Fruit fly (Drosophila melanogaster) whole organism, embryonic: ENCODE results near the gene fzy.
A peak's percentile ranks its signal among the peaks of the same experiment; 100 is the strongest.

Experiments
- Ada2b ChIP-seq: fragments of 200-800 bp; sonication (Bioruptor generic); IDR thresholded peaks from 2 replicates; pipeline ENCODE4 v1.3.6; 2022; ENCODE audit warnings: missing biosample characterization, missing genetic modification characterization
- CG10147 ChIP-seq: fragments of 200-800 bp; sonication (Bioruptor generic); optimal IDR thresholded peaks from 2 replicates; lab custom pipeline; 2019; ENCODE audit warnings: missing biosample characterization, mild to moderate bottlenecking, missing genetic modification characterization, moderate library complexity
- CG12219 ChIP-seq: fragments of 200-800 bp; sonication (Bioruptor generic); optimal IDR thresholded peaks from 3 replicates; lab custom pipeline; 2018; ENCODE audit warnings: missing biosample characterization, mild to moderate bottlenecking, missing genetic modification characterization
- CG12236 ChIP-seq: fragments of 200-800 bp; sonication (Bioruptor generic); optimal IDR thresholded peaks from 2 replicates; lab custom pipeline; 2016; ENCODE audit warnings: missing biosample characterization, missing genetic modification characterization
- CG17328 ChIP-seq: fragments of 200-800 bp; sonication (Bioruptor generic); IDR thresholded peaks from 2 replicates; pipeline ENCODE4 v1.3.6; 2022; ENCODE audit warnings: missing biosample characterization, missing genetic modification characterization
- CG17829 ChIP-seq: fragments of 200-800 bp; optimal IDR thresholded peaks from 2 replicates; lab custom pipeline; 2019; ENCODE audit warnings: missing biosample characterization, mild to moderate bottlenecking, missing genetic modification characterization, moderate library complexity
- CG18619 ChIP-seq: fragments of 200-800 bp; sonication (Bioruptor generic); optimal IDR thresholded peaks from 3 replicates; lab custom pipeline; 2017; ENCODE audit warnings: missing biosample characterization, mild to moderate bottlenecking, missing genetic modification characterization
- CG30431 ChIP-seq: fragments of 200-800 bp; sonication (Bioruptor generic); optimal IDR thresholded peaks from 2 replicates; lab custom pipeline; 2017; ENCODE audit warnings: missing biosample characterization, missing genetic modification characterization
- CG3065 ChIP-seq: fragments of 200-800 bp; sonication (Bioruptor generic); optimal IDR thresholded peaks from 2 replicates; lab custom pipeline; 2016; ENCODE audit warnings: missing biosample characterization, missing genetic modification characterization
- CG31224 ChIP-seq: fragments of 200-800 bp; sonication (Bioruptor generic); IDR thresholded peaks from 2 replicates; pipeline ENCODE4 v1.3.6; 2022; ENCODE audit warnings: missing biosample characterization, missing genetic modification characterization
- CG34224 ChIP-seq: fragments of 200-800 bp; sonication (Bioruptor generic); IDR thresholded peaks from 3 replicates; pipeline ENCODE4 v1.3.6; 2022; ENCODE audit warnings: missing biosample characterization, missing genetic modification characterization; ENCODE audit not compliant: partially characterized antibody
- CG34376 ChIP-seq: fragments of 200-800 bp; sonication (Bioruptor generic); optimal IDR thresholded peaks from 2 replicates; lab custom pipeline; 2018; ENCODE audit warnings: missing biosample characterization, mild to moderate bottlenecking, missing genetic modification characterization
- CG4424 ChIP-seq: fragments of 200-800 bp; sonication (Bioruptor generic); optimal IDR thresholded peaks from 3 replicates; lab custom pipeline; 2016; ENCODE audit warnings: missing biosample characterization, missing genetic modification characterization
- CG5180 ChIP-seq: fragments of 200-800 bp; sonication (Bioruptor generic); optimal IDR thresholded peaks from 3 replicates; lab custom pipeline; 2017; ENCODE audit warnings: missing biosample characterization, missing genetic modification characterization, mild to moderate bottlenecking, moderate library complexity, missing genetic modification reagents
- CG6175 ChIP-seq: fragments of 200-800 bp; sonication (Bioruptor generic); IDR thresholded peaks from 3 replicates; pipeline ENCODE4 v1.3.6; 2022; ENCODE audit warnings: missing biosample characterization, missing genetic modification characterization
- CG6654 ChIP-seq: fragments of 200-800 bp; sonication (Bioruptor generic); optimal IDR thresholded peaks from 2 replicates; lab custom pipeline; 2017; ENCODE audit warnings: missing biosample characterization, mild to moderate bottlenecking, missing genetic modification characterization
- CG7745 ChIP-seq: fragments of 200-800 bp; sonication (Bioruptor generic); optimal IDR thresholded peaks from 2 replicates; lab custom pipeline; 2018; ENCODE audit warnings: missing biosample characterization, mild to moderate bottlenecking, missing genetic modification characterization, moderate library complexity
- CG8388 ChIP-seq: fragments of 200-800 bp; sonication (Bioruptor generic); optimal IDR thresholded peaks from 2 replicates; lab custom pipeline; 2019; ENCODE audit warnings: missing biosample characterization, mild to moderate bottlenecking, missing genetic modification characterization, moderate library complexity
- CG9215 ChIP-seq: fragments of 200-800 bp; sonication (Bioruptor generic); IDR thresholded peaks from 2 replicates; pipeline ENCODE4 v1.3.6; 2022; ENCODE audit warnings: missing biosample characterization, missing genetic modification characterization
- CG9817 ChIP-seq: fragments of 200-800 bp; sonication (Bioruptor generic); optimal IDR thresholded peaks from 2 replicates; lab custom pipeline; 2018; ENCODE audit warnings: missing biosample characterization, mild to moderate bottlenecking, missing genetic modification characterization, moderate library complexity
- CG9876 ChIP-seq: fragments of 200-800 bp; sonication (Bioruptor generic); optimal IDR thresholded peaks from 2 replicates; lab custom pipeline; 2016; ENCODE audit warnings: missing biosample characterization, missing genetic modification characterization
- CTCF ChIP-seq: fragments of 200-800 bp; sonication (Bioruptor generic); optimal IDR thresholded peaks from 2 replicates; lab custom pipeline; 2017; ENCODE audit warnings: missing biosample characterization, mild to moderate bottlenecking, missing genetic modification characterization, moderate library complexity
- Deaf1 ChIP-seq: fragments of 200-800 bp; optimal IDR thresholded peaks from 3 replicates; lab custom pipeline; 2019; ENCODE audit warnings: missing biosample characterization, mild to moderate bottlenecking, missing genetic modification characterization, moderate library complexity
- Dek ChIP-seq: fragments of 200-800 bp; sonication (Bioruptor generic); optimal IDR thresholded peaks from 3 replicates; lab custom pipeline; 2019; ENCODE audit warnings: missing biosample characterization, mild to moderate bottlenecking, missing genetic modification characterization, moderate library complexity
- Dip3 ChIP-seq: fragments of 200-800 bp; sonication (Bioruptor generic); optimal IDR thresholded peaks from 3 replicates; lab custom pipeline; 2016; ENCODE audit warnings: missing biosample characterization, missing genetic modification characterization
- HLH4C ChIP-seq: fragments of 200-800 bp; sonication (Bioruptor generic); IDR thresholded peaks from 3 replicates; pipeline ENCODE4 v1.3.6; 2022; ENCODE audit warnings: missing biosample characterization, missing genetic modification characterization; ENCODE audit not compliant: partially characterized antibody
- HLHmδ ChIP-seq: fragments of 200-800 bp; sonication (Bioruptor generic); optimal IDR thresholded peaks from 2 replicates; lab custom pipeline; 2018; ENCODE audit warnings: missing biosample characterization, mild to moderate bottlenecking, missing genetic modification characterization, moderate library complexity
- Hsf ChIP-seq: fragments of 200-800 bp; sonication (Bioruptor generic); optimal IDR thresholded peaks from 3 replicates; lab custom pipeline; 2016; ENCODE audit warnings: missing biosample characterization, missing genetic modification characterization
- Lhr ChIP-seq: fragments of 200-800 bp; sonication (Bioruptor generic); optimal IDR thresholded peaks from 3 replicates; lab custom pipeline; 2017; ENCODE audit warnings: mild to moderate bottlenecking, missing biosample characterization, missing genetic modification reagents, missing genetic modification characterization
- MESR4 ChIP-seq: fragments of 200-800 bp; sonication (Bioruptor generic); optimal IDR thresholded peaks from 2 replicates; lab custom pipeline; 2018; ENCODE audit warnings: missing biosample characterization, mild to moderate bottlenecking, missing genetic modification characterization, moderate library complexity
- Max ChIP-seq: fragments of 200-800 bp; sonication (Bioruptor generic); optimal IDR thresholded peaks from 2 replicates; lab custom pipeline; 2016; ENCODE audit warnings: missing biosample characterization, mild to moderate bottlenecking, missing genetic modification characterization
- NfI ChIP-seq: fragments of 200-800 bp; sonication (Bioruptor generic); optimal IDR thresholded peaks from 3 replicates; lab custom pipeline; 2018; ENCODE audit warnings: missing biosample characterization, mild to moderate bottlenecking, missing genetic modification characterization, moderate library complexity
- Oli ChIP-seq: fragments of 200-800 bp; sonication (Bioruptor generic); optimal IDR thresholded peaks from 2 replicates; lab custom pipeline; 2018; ENCODE audit warnings: missing biosample characterization, mild to moderate bottlenecking, missing genetic modification characterization, moderate library complexity
- Sry-β ChIP-seq: fragments of 200-800 bp; sonication (Bioruptor generic); optimal IDR thresholded peaks from 2 replicates; lab custom pipeline; 2018; ENCODE audit warnings: missing biosample characterization, mild to moderate bottlenecking, missing genetic modification characterization, moderate library complexity
- abd-A ChIP-seq: fragments of 200-800 bp; sonication (Bioruptor generic); optimal IDR thresholded peaks from 3 replicates; lab custom pipeline; 2019; ENCODE audit warnings: missing biosample characterization, mild to moderate bottlenecking, missing genetic modification characterization, moderate library complexity
- ara ChIP-seq: fragments of 200-800 bp; sonication (Bioruptor generic); IDR thresholded peaks from 2 replicates; pipeline ENCODE4 v1.3.6; 2022; ENCODE audit warnings: missing biosample characterization, missing genetic modification characterization
- chm ChIP-seq: fragments of 200-800 bp; sonication (Bioruptor generic); IDR thresholded peaks from 2 replicates; pipeline ENCODE4 v1.3.6; 2022; ENCODE audit warnings: missing biosample characterization, missing genetic modification characterization
- ci ChIP-seq: fragments of 200-800 bp; sonication (Bioruptor generic); IDR thresholded peaks from 3 replicates; pipeline ENCODE4 v1.3.6; 2022; ENCODE audit warnings: missing biosample characterization, missing genetic modification characterization
- crol ChIP-seq: fragments of 200-800 bp; sonication (Bioruptor generic); IDR thresholded peaks from 2 replicates; pipeline ENCODE4 v1.3.6; 2022; ENCODE audit warnings: missing biosample characterization, missing genetic modification characterization
- dmrt11E ChIP-seq: fragments of 200-800 bp; sonication (Bioruptor generic); optimal IDR thresholded peaks from 3 replicates; lab custom pipeline; 2018; ENCODE audit warnings: missing biosample characterization, mild to moderate bottlenecking, missing genetic modification characterization, moderate library complexity
- ems ChIP-seq: fragments of 200-800 bp; sonication (Bioruptor generic); optimal IDR thresholded peaks from 3 replicates; lab custom pipeline; 2016; ENCODE audit warnings: missing biosample characterization, missing genetic modification characterization
- eyg ChIP-seq: fragments of 200-800 bp; sonication (Bioruptor generic); optimal IDR thresholded peaks from 3 replicates; lab custom pipeline; 2016; ENCODE audit warnings: missing biosample characterization, missing genetic modification characterization
- hbn ChIP-seq: fragments of 200-800 bp; sonication (Bioruptor generic); IDR thresholded peaks from 2 replicates; pipeline ENCODE4 v1.3.6; 2022; ENCODE audit warnings: missing biosample characterization, missing genetic modification characterization; ENCODE audit not compliant: partially characterized antibody
- kay ChIP-seq: fragments of 200-800 bp; sonication (Bioruptor generic); optimal IDR thresholded peaks from 2 replicates; lab custom pipeline; 2016; ENCODE audit warnings: missing biosample characterization, missing genetic modification characterization
- lbe ChIP-seq: fragments of 200-800 bp; sonication (Bioruptor generic); optimal IDR thresholded peaks from 2 replicates; lab custom pipeline; 2016; ENCODE audit warnings: missing biosample characterization, mild to moderate bottlenecking, missing genetic modification characterization
- mirr ChIP-seq: fragments of 200-800 bp; sonication (Bioruptor generic); optimal IDR thresholded peaks from 3 replicates; lab custom pipeline; 2018; ENCODE audit warnings: missing biosample characterization, mild to moderate bottlenecking, missing genetic modification characterization
- nerfin-1 ChIP-seq: fragments of 200-800 bp; sonication (Bioruptor generic); optimal IDR thresholded peaks from 3 replicates; lab custom pipeline; 2019; ENCODE audit warnings: missing biosample characterization, mild to moderate bottlenecking, missing genetic modification characterization, moderate library complexity
- odd ChIP-seq: fragments of 200-800 bp; sonication (Bioruptor generic); optimal IDR thresholded peaks from 2 replicates; lab custom pipeline; 2017; ENCODE audit warnings: missing biosample characterization, mild to moderate bottlenecking, missing genetic modification characterization
- p53 ChIP-seq: fragments of 200-800 bp; sonication (Bioruptor generic); optimal IDR thresholded peaks from 2 replicates; lab custom pipeline; 2016; ENCODE audit warnings: missing biosample characterization, missing genetic modification characterization
- slbo ChIP-seq: fragments of 200-800 bp; sonication (Bioruptor generic); IDR thresholded peaks from 2 replicates; pipeline ENCODE4 v1.3.6; 2022; ENCODE audit warnings: missing biosample characterization, missing genetic modification characterization

Gene fzy

DNA sequence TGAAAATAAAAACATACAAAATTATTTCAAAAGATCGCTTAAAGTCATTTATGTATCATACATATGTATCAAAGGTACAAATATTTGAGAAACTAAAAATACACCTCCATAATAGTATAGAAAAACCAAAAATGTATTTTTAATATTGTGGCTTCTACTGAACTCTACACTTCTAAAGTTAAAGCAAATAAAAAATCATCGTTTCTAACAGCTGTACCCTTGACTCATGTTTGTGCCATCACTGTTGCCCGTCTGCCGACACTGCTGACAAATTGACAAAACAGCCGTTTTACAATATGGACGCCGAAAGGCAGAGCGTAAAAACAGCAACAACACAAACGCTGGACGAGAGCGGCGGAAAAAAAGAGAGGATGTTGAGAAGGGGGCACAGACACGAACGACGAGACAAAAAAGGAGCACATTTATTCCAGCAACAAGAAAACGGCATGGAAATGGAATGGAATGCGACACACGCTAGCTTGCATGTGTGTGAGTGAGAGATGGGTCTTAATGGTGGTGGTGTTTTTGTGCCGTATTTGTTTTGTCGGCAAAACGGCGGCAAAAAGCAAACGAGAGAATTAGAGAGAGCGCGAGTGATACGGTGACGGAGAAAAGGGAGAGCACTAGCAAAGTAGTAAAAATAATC lies 24.3 kb upstream of the fzy start (continued):
- peak; percentile 25 for TF ChIP-seq Lhr (GFP tag; lab: Kevin White, UChicago)
- no peak for TF ChIP-seq CG34376 (GFP tag; lab: Kevin White, UChicago)
- peak; percentile 15 for TF ChIP-seq CG12236 (GFP tag; lab: Kevin White, UChicago)
- peak; percentile 84 for TF ChIP-seq abd-A (tag; lab: Kevin White, UChicago)
- TF ChIP-seq crol (GFP tag; lab: Robert Waterston, UW), result no peak
- TF ChIP-seq dmrt11E (tag; lab: Kevin White, UChicago), result peak; percentile 81
- TF ChIP-seq hbn (GFP tag; lab: Robert Waterston, UW), result no peak
- TF ChIP-seq CG18619, result peak; percentile 86
- no peak for TF ChIP-seq HLH4C (GFP tag; lab: Robert Waterston, UW)
- peak; percentile 86 for TF ChIP-seq CG17829 (tag; lab: Kevin White, UChicago)
- TF ChIP-seq HLHmδ, result no peak
- peak; percentile 72 for TF ChIP-seq CG6654 (GFP tag; lab: Kevin White, UChicago)
- TF ChIP-seq lbe (GFP tag; lab: Kevin White, UChicago), result no peak
- no peak for TF ChIP-seq slbo (GFP tag; lab: Robert Waterston, UW)
- no peak for TF ChIP-seq ara (GFP tag; lab: Robert Waterston, UW)
- TF ChIP-seq CG17328 (GFP tag; lab: Robert Waterston, UW), result no peak
- peak; percentile 66 for TF ChIP-seq Max (GFP tag; lab: Kevin White, UChicago)
- peak; percentile 70 for TF ChIP-seq eyg
- TF ChIP-seq CG8388 (GFP tag; lab: Kevin White, UChicago), result peak; percentile 81
- peak; percentile 12 for TF ChIP-seq CTCF (GFP tag; lab: Kevin White, UChicago)
- no peak for TF ChIP-seq chm
- TF ChIP-seq Deaf1 (tag; lab: Kevin White, UChicago), result peak; percentile 67
- TF ChIP-seq NfI (GFP tag; lab: Kevin White, UChicago), result peak; percentile 81
- peak; percentile 15 for TF ChIP-seq CG7745 (tag; lab: Kevin White, UChicago)
- TF ChIP-seq Dip3 (GFP tag; lab: Kevin White, UChicago), result peak; percentile 83
- peak; percentile 85 for TF ChIP-seq CG4424
- TF ChIP-seq Sry-β (GFP tag; lab: Kevin White, UChicago), result peak; percentile 86
- TF ChIP-seq CG9215 (GFP tag; lab: Robert Waterston, UW), result no peak
- peak; percentile 64 for TF ChIP-seq CG3065 (GFP tag; lab: Kevin White, UChicago)
- no peak for TF ChIP-seq p53 (GFP tag; lab: Kevin White, UChicago)
- TF ChIP-seq mirr, result peak; percentile 75
- peak; percentile 55 for TF ChIP-seq CG30431
- no peak for TF ChIP-seq CG6175 (GFP tag; lab: Robert Waterston, UW)
- TF ChIP-seq CG9817 (tag; lab: Kevin White, UChicago), result peak; percentile 74
- TF ChIP-seq kay (GFP tag; lab: Kevin White, UChicago), result no peak
- peak; percentile 74 for TF ChIP-seq odd (GFP tag; lab: Kevin White, UChicago)
- TF ChIP-seq CG12219 (GFP tag; lab: Kevin White, UChicago), result peak; percentile 57
- TF ChIP-seq nerfin-1 (tag; lab: Kevin White, UChicago), result peak; percentile 52
- peak; percentile 69 for TF ChIP-seq CG10147 (GFP tag; lab: Kevin White, UChicago)
- no peak for TF ChIP-seq Ada2b (GFP tag; lab: Robert Waterston, UW)
- peak; percentile 62 for TF ChIP-seq CG5180 (GFP tag; lab: Kevin White, UChicago)
- peak; percentile 78 for TF ChIP-seq Hsf (GFP tag; lab: Kevin White, UChicago)
- no peak for TF ChIP-seq MESR4
- no peak for TF ChIP-seq CG34224 (GFP tag; lab: Robert Waterston, UW)
- TF ChIP-seq ci (GFP tag; lab: Robert Waterston, UW), result no peak
- TF ChIP-seq CG31224 (GFP tag; lab: Robert Waterston, UW), result no peak
- TF ChIP-seq ems (GFP tag; lab: Kevin White, UChicago), result peak; percentile 21
- peak; percentile 89 for TF ChIP-seq Oli (tag; lab: Kevin White, UChicago)
- peak; percentile 68 for TF ChIP-seq CG9876 (GFP tag; lab: Kevin White, UChicago)
- peak; percentile 88 for TF ChIP-seq Dek (tag; lab: Kevin White, UChicago)
